Worm (Caenorhabditis elegans): ENCODE data around the gene Y53C12A.10.

ce11 chrII:9738820-9739219, 34.2 kb upstream of the Y53C12A.10 start:
- TF ChIP-seq ztf-23 (GFP tag; IDR thresholded peaks at IDR 0.05): no peak
- TF ChIP-seq ref-1 (GFP tag; conservative IDR thresholded peaks at IDR 0.05): no peak
- no peak for TF ChIP-seq cog-1 (tag; optimal IDR thresholded peaks at IDR 0.05)
- no peak for TF ChIP-seq klf-2 (GFP tag; conservative IDR thresholded peaks at IDR 0.05)

Data from whole organism, midembryonic.